Worm (Caenorhabditis elegans) whole organism, late embryonic: ENCODE measurements around the gene C38D4.7.

Experiments
- F13H6.1 ChIP-seq: sonication (generic microtip); optimal IDR thresholded peaks from 2 replicates; lab custom pipeline; 2016; ENCODE audit warnings: missing genetic modification characterization, missing compliant biosample characterization
- K09A11.1 ChIP-seq: sonication (generic microtip); optimal IDR thresholded peaks from 2 replicates; lab custom pipeline; 2017; ENCODE audit warnings: antibody characterized with exemption, mild to moderate bottlenecking, missing genetic modification characterization, missing compliant biosample characterization; ENCODE audit not compliant: insufficient read depth
- T23F11.4 ChIP-seq: fragments of 200-800 bp; sonication (Bioruptor generic); optimal IDR thresholded peaks from 2 replicates; lab custom pipeline; 2018; ENCODE audit warnings: mild to moderate bottlenecking, missing genetic modification characterization, missing compliant biosample characterization
- ama-1 ChIP-seq: fragments of 150-350 bp; optimal IDR thresholded peaks from 2 replicates; lab custom pipeline; 2014
- ceh-19 ChIP-seq: fragments of 200-800 bp; sonication (Bioruptor generic); optimal IDR thresholded peaks from 2 replicates; lab custom pipeline; 2018; ENCODE audit warnings: mild to moderate bottlenecking, missing genetic modification characterization, missing compliant biosample characterization
- ceh-22 ChIP-seq: sonication (generic microtip); optimal IDR thresholded peaks from 2 replicates; lab custom pipeline; 2017; ENCODE audit warnings: missing biosample characterization, missing genetic modification characterization
- ceh-30 ChIP-seq: fragments of 150-350 bp; optimal IDR thresholded peaks from 2 replicates; lab custom pipeline; 2014; ENCODE audit warnings: missing biosample characterization, missing genetic modification characterization
- ceh-31 ChIP-seq: sonication (generic microtip); optimal IDR thresholded peaks from 2 replicates; lab custom pipeline; 2016; ENCODE audit warnings: missing genetic modification characterization, missing compliant biosample characterization
- ceh-45 ChIP-seq: fragments of 200-800 bp; sonication (Bioruptor generic); IDR thresholded peaks from 2 replicates; pipeline ENCODE4 v1.3.6; 2022; ENCODE audit warnings: missing genetic modification reagents, missing genetic modification characterization, missing compliant biosample characterization
- ceh-48 ChIP-seq: sonication (generic microtip); optimal IDR thresholded peaks from 2 replicates; lab custom pipeline; 2016; ENCODE audit warnings: missing genetic modification characterization, inconsistent platforms, missing compliant biosample characterization
- ceh-6 ChIP-seq: fragments of 200-800 bp; sonication (Bioruptor generic); optimal IDR thresholded peaks from 2 replicates; lab custom pipeline; 2018; ENCODE audit warnings: mild to moderate bottlenecking, missing genetic modification characterization, missing compliant biosample characterization
- ceh-9 ChIP-seq: sonication (generic microtip); optimal IDR thresholded peaks from 2 replicates; lab custom pipeline; 2016; ENCODE audit warnings: mild to moderate bottlenecking, missing genetic modification characterization, inconsistent platforms, missing compliant biosample characterization
- che-1 ChIP-seq: sonication (generic microtip); optimal IDR thresholded peaks from 2 replicates; lab custom pipeline; 2016; ENCODE audit warnings: mild to moderate bottlenecking, missing genetic modification characterization, missing compliant biosample characterization
- dve-1 ChIP-seq: sonication (generic microtip); optimal IDR thresholded peaks from 2 replicates; lab custom pipeline; 2017; ENCODE audit warnings: antibody characterized with exemption, mild to moderate bottlenecking, missing genetic modification characterization, missing compliant biosample characterization
- elt-2 ChIP-seq: sonication (generic microtip); optimal IDR thresholded peaks from 2 replicates; lab custom pipeline; 2016; ENCODE audit warnings: missing genetic modification reagents, missing genetic modification characterization, missing compliant biosample characterization
- elt-4 ChIP-seq: sonication (generic microtip); optimal IDR thresholded peaks from 2 replicates; lab custom pipeline; 2016; ENCODE audit warnings: missing genetic modification characterization, missing compliant biosample characterization
- ets-4 ChIP-seq: sonication (generic microtip); optimal IDR thresholded peaks from 2 replicates; lab custom pipeline; 2016; ENCODE audit warnings: missing genetic modification characterization, missing compliant biosample characterization
- eyg-1 ChIP-seq: sonication (generic microtip); optimal IDR thresholded peaks from 2 replicates; lab custom pipeline; 2016; ENCODE audit warnings: missing genotype, missing genetic modification characterization, missing compliant biosample characterization
- fkh-10 ChIP-seq: fragments of 150-350 bp; optimal IDR thresholded peaks from 2 replicates; lab custom pipeline; 2014; ENCODE audit warnings: missing biosample characterization, missing genetic modification reagents, missing genetic modification characterization
- gmeb-2 ChIP-seq: sonication (generic microtip); optimal IDR thresholded peaks from 2 replicates; lab custom pipeline; 2016; ENCODE audit warnings: missing genetic modification characterization, inconsistent platforms, missing compliant biosample characterization
- hlh-15 ChIP-seq: sonication (generic microtip); optimal IDR thresholded peaks from 2 replicates; lab custom pipeline; 2016; ENCODE audit warnings: missing genetic modification characterization, missing compliant biosample characterization
- hlh-30 ChIP-seq: sonication (generic microtip); optimal IDR thresholded peaks from 2 replicates; lab custom pipeline; 2017; ENCODE audit warnings: antibody characterized with exemption, missing genetic modification characterization, missing compliant biosample characterization; ENCODE audit not compliant: insufficient read depth
- lim-6 ChIP-seq: sonication (generic microtip); optimal IDR thresholded peaks from 2 replicates; lab custom pipeline; 2016; ENCODE audit warnings: missing genetic modification characterization, missing compliant biosample characterization
- madf-2 ChIP-seq: sonication (generic microtip); optimal IDR thresholded peaks from 2 replicates; lab custom pipeline; 2017; ENCODE audit warnings: missing genetic modification characterization, missing compliant biosample characterization
- nfya-1 ChIP-seq: sonication (generic microtip); optimal IDR thresholded peaks from 2 replicates; lab custom pipeline; 2017; ENCODE audit warnings: missing genetic modification characterization, mild to moderate bottlenecking, missing compliant biosample characterization, antibody characterized with exemption, moderate library complexity
- nhr-11 ChIP-seq: fragments of 150-350 bp; optimal IDR thresholded peaks from 2 replicates; lab custom pipeline; 2014; ENCODE audit warnings: missing biosample characterization, missing genetic modification characterization
- nhr-232 ChIP-seq: sonication (generic microtip); optimal IDR thresholded peaks from 2 replicates; lab custom pipeline; 2016; ENCODE audit warnings: missing genetic modification characterization, missing compliant biosample characterization
- pag-3 ChIP-seq: sonication (generic microtip); optimal IDR thresholded peaks from 2 replicates; lab custom pipeline; 2016; ENCODE audit warnings: missing compliant biosample characterization, missing genetic modification characterization, borderline replicate concordance
- pax-1 ChIP-seq: fragments of 150-350 bp; optimal IDR thresholded peaks from 2 replicates; lab custom pipeline; 2014; ENCODE audit warnings: missing biosample characterization, missing genetic modification characterization
- pha-2 ChIP-seq: sonication (generic microtip); optimal IDR thresholded peaks from 2 replicates; lab custom pipeline; 2017; ENCODE audit warnings: mild to moderate bottlenecking, missing genetic modification characterization, missing compliant biosample characterization
- pha-4 ChIP-seq: fragments of 150-350 bp; optimal IDR thresholded peaks from 2 replicates; lab custom pipeline; 2018; ENCODE audit warnings: missing biosample characterization, missing genetic modification reagents, missing genetic modification characterization
- pqm-1 ChIP-seq: sonication (generic microtip); optimal IDR thresholded peaks from 2 replicates; lab custom pipeline; 2016; ENCODE audit warnings: missing genetic modification characterization, missing compliant biosample characterization
- pros-1 ChIP-seq: fragments of 150-350 bp; optimal IDR thresholded peaks from 2 replicates; lab custom pipeline; 2014; ENCODE audit warnings: missing biosample characterization, missing genetic modification reagents, missing genetic modification characterization
- sdc-2 ChIP-seq: sonication (generic microtip); optimal IDR thresholded peaks from 2 replicates; lab custom pipeline; 2016; ENCODE audit warnings: missing genotype, missing genetic modification characterization, missing compliant biosample characterization
- tbx-2 ChIP-seq: sonication (generic microtip); optimal IDR thresholded peaks from 2 replicates; lab custom pipeline; 2016; ENCODE audit warnings: missing genetic modification characterization, missing compliant biosample characterization
- tbx-7 ChIP-seq: sonication (generic microtip); optimal IDR thresholded peaks from 2 replicates; lab custom pipeline; 2016; ENCODE audit warnings: missing genotype, missing genetic modification characterization, missing compliant biosample characterization
- unc-55 ChIP-seq: sonication (generic microtip); optimal IDR thresholded peaks from 2 replicates; lab custom pipeline; 2017; ENCODE audit warnings: missing biosample characterization, missing genetic modification reagents, missing genetic modification characterization
- ztf-16 ChIP-seq: sonication (generic microtip); optimal IDR thresholded peaks from 2 replicates; lab custom pipeline; 2017; ENCODE audit warnings: missing genetic modification characterization, missing compliant biosample characterization

The C38D4.7 gene

ce11 chrIII:4808089-4808488 is 3.0 kb downstream of the C38D4.7 start:
- TF ChIP-seq pqm-1 (no peak), ceh-22 (tag; lab: Kevin White, UChicago) (no peak), nfya-1 (tag; lab: Kevin White, UChicago) (peak; percentile 85)

ce11 chrIII:4806345-4806744 is 4.8 kb downstream of the C38D4.7 start:
- no peak for TF ChIP-seq ceh-48 (tag; lab: Kevin White, UChicago)
- no peak for TF ChIP-seq lim-6 (tag; lab: Kevin White, UChicago)
- no peak for TF ChIP-seq tbx-7 (tag; lab: Kevin White, UChicago)
- no peak for TF ChIP-seq madf-2 (tag; lab: Kevin White, UChicago)
- no peak for TF ChIP-seq unc-55 (GFP tag; lab: Kevin White, UChicago)
- no peak for TF ChIP-seq T23F11.4
- no peak for TF ChIP-seq sdc-2 (tag; lab: Kevin White, UChicago)
- TF ChIP-seq ceh-22 (tag; lab: Kevin White, UChicago): no peak
- no peak for TF ChIP-seq pqm-1
- TF ChIP-seq elt-4 (tag; lab: Kevin White, UChicago): no peak
- TF ChIP-seq F13H6.1 (tag; lab: Kevin White, UChicago): no peak
- no peak for TF ChIP-seq nhr-232 (tag; lab: Kevin White, UChicago)
- no peak for TF ChIP-seq ztf-16
- no peak for TF ChIP-seq pha-2 (tag; lab: Kevin White, UChicago)
- TF ChIP-seq che-1: no peak
- no peak for TF ChIP-seq tbx-2
- TF ChIP-seq pag-3 (tag; lab: Kevin White, UChicago): no peak
- TF ChIP-seq ceh-45 (GFP tag; lab: Robert Waterston, UW): no peak
- no peak for TF ChIP-seq nhr-11 (tag; lab: Kevin White, UChicago)

DNA sequence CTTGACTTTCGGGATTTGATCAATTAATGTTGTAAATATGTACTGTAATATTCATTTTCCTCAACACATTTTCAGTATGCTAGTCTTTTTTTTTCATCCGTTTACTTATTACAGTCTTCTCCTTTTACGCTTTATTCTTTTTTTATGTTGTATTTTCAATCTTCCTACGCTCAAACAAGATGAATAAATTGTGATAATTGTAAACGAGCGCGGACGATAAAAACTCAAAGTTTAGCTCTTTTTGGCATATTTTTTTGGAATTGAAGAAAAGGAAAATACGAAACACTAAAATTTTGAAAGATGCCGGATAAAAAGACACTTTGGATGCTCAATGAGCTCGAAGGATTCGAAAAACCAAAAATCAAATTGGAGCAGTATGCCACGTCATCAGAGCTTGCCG is 8.4 kb downstream of the C38D4.7 start, which contains the start of gene metl-5:
TSS of gene metl-5 (plus strand) at position 301 of the 400 bp plus-strand sequence.
- TF ChIP-seq pqm-1 (no peak), K09A11.1 (tag; lab: Kevin White, UChicago) (no peak)
- TF ChIP-seq, all 69 proteins: peak for 0

ce11 chrIII:4796536-4796935 is 14.6 kb downstream of the C38D4.7 start, which contains the start of gene tag-325:
Gene tag-325 (plus strand): TSS chrIII:4796836.
- peak; percentile 15 for TF ChIP-seq hlh-30 (tag; lab: Kevin White, UChicago)
- TF ChIP-seq ceh-45 (GFP tag; lab: Robert Waterston, UW): no peak
- TF ChIP-seq, all 69 proteins: peak for 1

DNA sequence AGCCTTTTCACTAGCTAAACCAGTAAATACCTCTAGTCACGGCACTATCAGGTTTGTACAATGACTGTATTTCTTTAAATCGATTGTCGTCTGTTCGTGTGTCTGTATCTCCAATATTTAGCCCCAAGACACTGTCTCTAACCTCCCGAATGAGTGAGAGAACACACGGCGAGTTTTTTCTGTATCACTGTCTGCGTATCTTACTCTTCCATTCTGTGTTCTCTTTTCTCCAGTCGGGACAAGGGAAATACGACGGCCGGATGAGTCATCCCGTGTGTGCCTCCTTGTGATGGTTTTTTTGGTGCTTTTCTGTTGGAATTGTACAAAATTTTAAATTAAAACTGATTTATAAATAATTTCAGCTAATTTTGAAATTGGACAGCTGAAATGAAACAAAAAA is 15.1 kb downstream of the C38D4.7 start:
- peak; percentile 45 for TF ChIP-seq nfya-1 (tag; lab: Kevin White, UChicago)
- no peak for TF ChIP-seq lim-6 (tag; lab: Kevin White, UChicago)
- no peak for TF ChIP-seq fkh-10 (GFP tag; lab: Kevin White, UChicago)
- TF ChIP-seq ets-4: peak; percentile 48
- no peak for TF ChIP-seq elt-4 (tag; lab: Kevin White, UChicago)
- TF ChIP-seq ama-1 (lab: Kevin White, UChicago): no peak
- TF ChIP-seq pqm-1: no peak
- no peak for TF ChIP-seq nhr-232 (tag; lab: Kevin White, UChicago)
- TF ChIP-seq pha-4: no peak
- peak; percentile 16 for TF ChIP-seq elt-2 (tag; lab: Kevin White, UChicago)
- TF ChIP-seq gmeb-2 (tag; lab: Kevin White, UChicago): no peak
- no peak for TF ChIP-seq dve-1 (tag; lab: Kevin White, UChicago)
- no peak for TF ChIP-seq pros-1 (tag; lab: Kevin White, UChicago)
- TF ChIP-seq K09A11.1 (tag; lab: Kevin White, UChicago): no peak
- no peak for TF ChIP-seq unc-55 (GFP tag; lab: Kevin White, UChicago)
- TF ChIP-seq nhr-11 (tag; lab: Kevin White, UChicago): no peak
- TF ChIP-seq sdc-2 (tag; lab: Kevin White, UChicago): no peak
- TF ChIP-seq ceh-30 (tag; lab: Kevin White, UChicago): no peak
- TF ChIP-seq hlh-15 (tag; lab: Kevin White, UChicago): no peak
- no peak for TF ChIP-seq ceh-9
- TF ChIP-seq pag-3 (tag; lab: Kevin White, UChicago): no peak
- no peak for TF ChIP-seq ceh-19 (GFP tag; lab: Kevin White, UChicago)
- no peak for TF ChIP-seq T23F11.4
- peak; percentile 26 for TF ChIP-seq ceh-31 (tag; lab: Kevin White, UChicago)
- no peak for TF ChIP-seq ceh-6 (GFP tag; lab: Kevin White, UChicago)
- peak; percentile 19 for TF ChIP-seq tbx-2
- no peak for TF ChIP-seq pax-1 (tag; lab: Kevin White, UChicago)
- peak; percentile 20 for TF ChIP-seq hlh-30 (tag; lab: Kevin White, UChicago)
- TF ChIP-seq eyg-1 (tag; lab: Kevin White, UChicago): no peak
